Worm (Caenorhabditis elegans) whole organism, mixed stage, embryonic: Measurements from ENCODE around the gene pqn-89.

Experiments
- M03D4.4 ChIP-seq: sonication (generic microtip); optimal IDR thresholded peaks from 2 replicates; lab custom pipeline; 2017; ENCODE audit warnings: mild to moderate bottlenecking, missing genetic modification characterization, missing compliant biosample characterization
- blmp-1 ChIP-seq: fragments of 150-350 bp; optimal IDR thresholded peaks from 2 replicates; lab custom pipeline; 2014; ENCODE audit warnings: missing biosample characterization, missing genetic modification characterization
- ceh-43 ChIP-seq: fragments of 200-800 bp; sonication (Bioruptor generic); optimal IDR thresholded peaks from 2 replicates; lab custom pipeline; 2018; ENCODE audit warnings: mild to moderate bottlenecking, missing genetic modification characterization, moderate library complexity, missing compliant biosample characterization
- elt-1 ChIP-seq: sonication (generic microtip); optimal IDR thresholded peaks from 2 replicates; lab custom pipeline; 2017; ENCODE audit warnings: missing genetic modification characterization, mild to moderate bottlenecking, missing compliant biosample characterization, antibody characterized with exemption, moderate library complexity, borderline replicate concordance; ENCODE audit not compliant: insufficient read depth
- elt-3 ChIP-seq: fragments of 150-350 bp; optimal IDR thresholded peaks from 2 replicates; lab custom pipeline; 2014; ENCODE audit warnings: missing biosample characterization, missing genetic modification characterization
- hlh-1 ChIP-seq: fragments of 150-350 bp; optimal IDR thresholded peaks from 2 replicates; lab custom pipeline; 2014; ENCODE audit warnings: missing biosample characterization, missing genetic modification reagents, missing genetic modification characterization
- lin-32 ChIP-seq: fragments of 200-800 bp; sonication (Bioruptor generic); optimal IDR thresholded peaks from 2 replicates; lab custom pipeline; 2018; ENCODE audit warnings: mild to moderate bottlenecking, missing genetic modification characterization, missing compliant biosample characterization
- lsy-2 ChIP-seq: fragments of 150-350 bp; optimal IDR thresholded peaks from 2 replicates; lab custom pipeline; 2014; ENCODE audit warnings: missing biosample characterization, missing genetic modification characterization
- nhr-12 ChIP-seq: fragments of 150-350 bp; optimal IDR thresholded peaks from 2 replicates; lab custom pipeline; 2014; ENCODE audit warnings: missing biosample characterization, missing genetic modification characterization
- nhr-28 ChIP-seq: fragments of 150-350 bp; optimal IDR thresholded peaks from 2 replicates; lab custom pipeline; 2014; ENCODE audit warnings: missing biosample characterization, missing genetic modification characterization
- pha-4 ChIP-seq: fragments of 150-350 bp; optimal IDR thresholded peaks from 2 replicates; lab custom pipeline; 2018; ENCODE audit warnings: missing biosample characterization, missing genetic modification reagents, missing genetic modification characterization
- snpc-4 ChIP-seq: fragments of 150-350 bp; optimal IDR thresholded peaks from 2 replicates; lab custom pipeline; 2014; ENCODE audit warnings: missing biosample characterization, missing genetic modification characterization
- unc-62 ChIP-seq: fragments of 150-350 bp; optimal IDR thresholded peaks from 2 replicates; lab custom pipeline; 2014; ENCODE audit warnings: missing biosample characterization, missing genetic modification reagents, missing genetic modification characterization

ce11 chrIV:6514700-6515099 is 8.2 kb downstream of the pqn-89 start:
- TF ChIP-seq nhr-28 (no peak), lsy-2 (tag; lab: Kevin White, UChicago) (no peak), blmp-1 (tag; lab: Kevin White, UChicago) (no peak), unc-62 (GFP tag; lab: Kevin White, UChicago) (no peak), elt-3 (no peak), nhr-12 (tag; lab: Kevin White, UChicago) (no peak), ceh-43 (no peak), hlh-1 (tag; lab: Kevin White, UChicago) (no peak), pha-4 (tag; lab: Kevin White, UChicago) (no peak), lin-32 (GFP tag; lab: Kevin White, UChicago) (no peak), snpc-4 (tag; lab: Kevin White, UChicago) (no peak), elt-1 (tag; lab: Kevin White, UChicago) (no peak), M03D4.4 (tag; lab: Kevin White, UChicago) (no peak)
